Fruit fly (Drosophila melanogaster) whole organism, embryonic: ENCODE data around the gene CG13022.

ENCODE experiments used
- B-H2 ChIP-seq: fragments of 200-800 bp; sonication (Bioruptor generic); optimal IDR thresholded peaks from 2 replicates; lab custom pipeline; 2018; ENCODE audit warnings: missing biosample characterization, mild to moderate bottlenecking, missing genetic modification characterization
- CG11695 ChIP-seq: fragments of 200-800 bp; sonication (Bioruptor generic); IDR thresholded peaks from 3 replicates; pipeline ENCODE4 v1.3.6; 2022; ENCODE audit warnings: missing biosample characterization, missing genetic modification characterization
- CG12071 ChIP-seq: fragments of 200-800 bp; sonication (Bioruptor generic); optimal IDR thresholded peaks from 3 replicates; lab custom pipeline; 2018; ENCODE audit warnings: missing biosample characterization, mild to moderate bottlenecking, missing genetic modification characterization
- CG12769 ChIP-seq: fragments of 200-800 bp; sonication (Bioruptor generic); optimal IDR thresholded peaks from 2 replicates; lab custom pipeline; 2019; ENCODE audit warnings: missing biosample characterization, mild to moderate bottlenecking, missing genetic modification characterization, moderate library complexity
- CG13287 ChIP-seq: fragments of 200-800 bp; sonication (Bioruptor generic); IDR thresholded peaks from 2 replicates; pipeline ENCODE4 v1.3.6; 2022; ENCODE audit warnings: missing biosample characterization, missing genetic modification characterization; ENCODE audit not compliant: partially characterized antibody
- CG13624 ChIP-seq: fragments of 200-800 bp; sonication (Bioruptor generic); optimal IDR thresholded peaks from 2 replicates; lab custom pipeline; 2016; ENCODE audit warnings: missing biosample characterization, missing genetic modification characterization
- CG15514 ChIP-seq: fragments of 200-800 bp; sonication (Bioruptor generic); optimal IDR thresholded peaks from 3 replicates; lab custom pipeline; 2017; ENCODE audit warnings: missing biosample characterization, missing genetic modification characterization, mild to moderate bottlenecking, moderate library complexity, missing genetic modification reagents
- CG17912 ChIP-seq: fragments of 200-800 bp; sonication (Bioruptor generic); optimal IDR thresholded peaks from 2 replicates; lab custom pipeline; 2018; ENCODE audit warnings: missing biosample characterization, mild to moderate bottlenecking, missing genetic modification characterization
- CG18599 ChIP-seq: fragments of 200-800 bp; sonication (Bioruptor generic); optimal IDR thresholded peaks from 3 replicates; lab custom pipeline; 2017; ENCODE audit warnings: missing biosample characterization, missing genetic modification characterization, mild to moderate bottlenecking, moderate library complexity, missing genetic modification reagents
- CG2129 ChIP-seq: fragments of 200-800 bp; sonication (Bioruptor generic); IDR thresholded peaks from 2 replicates; pipeline ENCODE4 v1.3.6; 2022; ENCODE audit warnings: missing biosample characterization, missing genetic modification characterization; ENCODE audit not compliant: partially characterized antibody
- CG3407 ChIP-seq: fragments of 200-800 bp; sonication (Bioruptor generic); optimal IDR thresholded peaks from 2 replicates; lab custom pipeline; 2018; ENCODE audit warnings: missing biosample characterization, mild to moderate bottlenecking, missing genetic modification characterization
- CG6791 ChIP-seq: fragments of 200-800 bp; sonication (Bioruptor generic); IDR thresholded peaks from 3 replicates; pipeline ENCODE4 v1.3.6; 2022; ENCODE audit warnings: missing biosample characterization, missing genetic modification characterization; ENCODE audit not compliant: partially characterized antibody
- CG7372 ChIP-seq: fragments of 200-800 bp; sonication (Bioruptor generic); IDR thresholded peaks from 2 replicates; pipeline ENCODE4 v1.3.6; 2022; ENCODE audit warnings: missing biosample characterization, missing genetic modification characterization
- CG7839 ChIP-seq: fragments of 200-800 bp; sonication (Bioruptor generic); optimal IDR thresholded peaks from 3 replicates; lab custom pipeline; 2018; ENCODE audit warnings: missing biosample characterization, mild to moderate bottlenecking, missing genetic modification characterization, moderate library complexity
- CG7987 ChIP-seq: fragments of 200-800 bp; sonication (Bioruptor generic); optimal IDR thresholded peaks from 2 replicates; lab custom pipeline; 2018; ENCODE audit warnings: missing biosample characterization, mild to moderate bottlenecking, missing genetic modification characterization, moderate library complexity
- CG8290 ChIP-seq, 3 experiments: fragments of 200-800 bp; sonication (Bioruptor generic); optimal IDR thresholded peaks; 2 replicates each; lab custom pipeline; 2016 to 2019; ENCODE audit warnings: missing biosample characterization in 3 of 3, missing genetic modification characterization in 3 of 3, mild to moderate bottlenecking in 2 of 3, moderate library complexity in 1 of 3
- E2f2 ChIP-seq: fragments of 200-800 bp; sonication (Bioruptor generic); IDR thresholded peaks from 2 replicates; pipeline ENCODE4 v1.3.6; 2022; ENCODE audit warnings: missing biosample characterization, missing genetic modification characterization
- Med ChIP-seq: fragments of 200-800 bp; sonication (Bioruptor generic); peaks from one replicate; lab custom pipeline; 2016; ENCODE audit warnings: missing biosample characterization, missing genetic modification characterization, mild to moderate bottlenecking, inconsistent platforms, moderate library complexity
- Nf-YB ChIP-seq: fragments of 200-800 bp; sonication (Bioruptor generic); optimal IDR thresholded peaks from 3 replicates; lab custom pipeline; 2019; ENCODE audit warnings: missing biosample characterization, mild to moderate bottlenecking, missing genetic modification characterization, moderate library complexity
- Rfx ChIP-seq: fragments of 200-800 bp; sonication (Bioruptor generic); IDR thresholded peaks from 2 replicates; pipeline ENCODE4 v1.3.6; 2022; ENCODE audit warnings: missing biosample characterization, missing genetic modification characterization
- amos ChIP-seq: fragments of 200-800 bp; sonication (Bioruptor generic); IDR thresholded peaks from 2 replicates; pipeline ENCODE4 v1.3.6; 2022; ENCODE audit warnings: missing biosample characterization, missing genetic modification characterization; ENCODE audit not compliant: partially characterized antibody
- dati ChIP-seq: fragments of 200-800 bp; sonication (Bioruptor generic); IDR thresholded peaks from 2 replicates; pipeline ENCODE4 v1.3.6; 2022; ENCODE audit warnings: missing biosample characterization, missing genetic modification characterization
- dysf ChIP-seq: fragments of 200-800 bp; sonication (Bioruptor generic); IDR thresholded peaks from 3 replicates; pipeline ENCODE4 v1.3.6; 2022; ENCODE audit warnings: missing biosample characterization, missing genetic modification characterization
- gce ChIP-seq: fragments of 200-800 bp; sonication (Bioruptor generic); IDR thresholded peaks from 3 replicates; pipeline ENCODE4 v1.3.6; 2022; ENCODE audit warnings: missing biosample characterization, missing genetic modification characterization
- gfzf ChIP-seq: fragments of 200-800 bp; sonication (Bioruptor generic); optimal IDR thresholded peaks from 2 replicates; lab custom pipeline; 2016; ENCODE audit warnings: missing biosample characterization, mild to moderate bottlenecking, missing genetic modification characterization, moderate library complexity
- nau ChIP-seq: fragments of 200-800 bp; sonication (Bioruptor generic); optimal IDR thresholded peaks from 3 replicates; lab custom pipeline; 2017; ENCODE audit warnings: missing biosample characterization, mild to moderate bottlenecking, missing genetic modification characterization, missing genetic modification reagents
- slp2 ChIP-seq: fragments of 200-800 bp; sonication (Bioruptor generic); optimal IDR thresholded peaks from 2 replicates; lab custom pipeline; 2016; ENCODE audit warnings: missing biosample characterization, missing genetic modification characterization
- sr ChIP-seq: fragments of 200-800 bp; sonication (Bioruptor generic); IDR thresholded peaks from 3 replicates; pipeline ENCODE4 v1.3.6; 2022; ENCODE audit warnings: missing biosample characterization, missing genetic modification characterization
- stwl ChIP-seq: fragments of 200-800 bp; sonication (Bioruptor generic); optimal IDR thresholded peaks from 3 replicates; lab custom pipeline; 2018; ENCODE audit warnings: missing biosample characterization, mild to moderate bottlenecking, missing genetic modification characterization, moderate library complexity
- zen2 ChIP-seq: fragments of 200-800 bp; sonication (Bioruptor generic); IDR thresholded peaks from 3 replicates; pipeline ENCODE4 v1.3.6; 2022; ENCODE audit warnings: missing biosample characterization, missing genetic modification characterization; ENCODE audit not compliant: partially characterized antibody

The CG13022 gene

dm6 chr3L:16889545-16889944, 49.2 kb downstream of the CG13022 start:
- TF ChIP-seq dysf (GFP tag; lab: Robert Waterston, UW) (0 out of 3 replicates have a peak, but pooled peaks have one; percentile 11), CG17912 (GFP tag; lab: Kevin White, UChicago) (no peak), CG2129 (GFP tag; lab: Robert Waterston, UW) (no peak), Nf-YB (GFP tag; lab: Kevin White, UChicago) (no peak), CG7987 (peak; percentile 5), Rfx (GFP tag; lab: Robert Waterston, UW) (peak; percentile 19; the same call in 1 of the 2 replicates), zen2 (GFP tag; lab: Robert Waterston, UW) (0 out of 3 replicates have a peak, but pooled peaks have one; percentile 29), amos (GFP tag; lab: Robert Waterston, UW) (0 out of 2 replicates have a peak, but pooled peaks have one; percentile 9), CG13287 (GFP tag; lab: Robert Waterston, UW) (peak; percentile 41), nau (GFP tag; lab: Kevin White, UChicago) (peak; percentile 24), CG3407 (GFP tag; lab: Kevin White, UChicago) (no peak), CG8290 (GFP tag; optimal IDR thresholded peaks at IDR 0.05; lab: Kevin White, UChicago) (no peak), CG8290 (tag; optimal IDR thresholded peaks at IDR 0.05; lab: Kevin White, UChicago) (peak in 1 of 2 experiments; percentile 40), CG15514 (GFP tag; lab: Kevin White, UChicago) (peak; percentile 17), CG12769 (tag; lab: Kevin White, UChicago) (peak; percentile 57), CG7839 (no peak), CG7372 (no peak), CG11695 (GFP tag; lab: Robert Waterston, UW) (0 out of 3 replicates have a peak, but pooled peaks have one; percentile 13), CG18599 (GFP tag; lab: Kevin White, UChicago) (no peak), E2f2 (GFP tag; lab: Robert Waterston, UW) (peak; percentile 7; the same call in 1 of the 2 replicates), CG13624 (GFP tag; lab: Kevin White, UChicago) (no peak), gfzf (GFP tag; lab: Kevin White, UChicago) (peak; percentile 6), CG6791 (peak; percentile 60; the same call in 2 of the 3 replicates), stwl (peak; percentile 95), B-H2 (GFP tag; lab: Kevin White, UChicago) (no peak), CG12071 (GFP tag; lab: Kevin White, UChicago) (peak; percentile 4), gce (GFP tag; lab: Robert Waterston, UW) (0 out of 3 replicates have a peak, but pooled peaks have one; percentile 37), Med (GFP tag; lab: Kevin White, UChicago) (peak; percentile 64), sr (peak; percentile 72; the same call in 2 of the 3 replicates), slp2 (GFP tag; lab: Kevin White, UChicago) (no peak), dati (GFP tag; lab: Robert Waterston, UW) (0 out of 2 replicates have a peak, but pooled peaks have one; percentile 8)
